Fruit fly (Drosophila melanogaster): Measurements from ENCODE around the gene RnpS1.
A peak's percentile ranks its signal among the peaks of the same experiment; 100 is the strongest.

Gene RnpS1

dm6 chr3R:9513052-9513420 lies 38.8 kb upstream of the RnpS1 start, which contains the start of the genes Ras85D and Rlb1 (continued):
- no peak for TF ChIP-seq B-H1 (GFP tag; IDR thresholded peaks at IDR 0.05)
- peak; percentile 76 for TF ChIP-seq CG7786 (GFP tag; optimal IDR thresholded peaks at IDR 0.05)
- TF ChIP-seq CG17802 (tag; optimal IDR thresholded peaks at IDR 0.05): peak; percentile 28
- TF ChIP-seq sima (GFP tag; optimal IDR thresholded peaks at IDR 0.05): no peak
- no peak for TF ChIP-seq tna (GFP tag; IDR thresholded peaks at IDR 0.05; ENCODE audit: partially characterized antibody)
- TF ChIP-seq pum (GFP tag; optimal IDR thresholded peaks at IDR 0.05): peak; percentile 77
- TF ChIP-seq cg (GFP tag; optimal IDR thresholded peaks at IDR 0.05): no peak
- TF ChIP-seq CG8388 (GFP tag; optimal IDR thresholded peaks at IDR 0.05): peak; percentile 29
- TF ChIP-seq Blimp-1 (GFP tag; optimal IDR thresholded peaks at IDR 0.05): no peak
- no peak for TF ChIP-seq CG11695 (GFP tag; IDR thresholded peaks at IDR 0.05)
- TF ChIP-seq slp2 (GFP tag; optimal IDR thresholded peaks at IDR 0.05): peak; percentile 39
- peak; percentile 37 for TF ChIP-seq CG10209 (GFP tag; optimal IDR thresholded peaks at IDR 0.05)
- TF ChIP-seq lola (GFP tag; optimal IDR thresholded peaks at IDR 0.05): peak in 1 of 3 experiments; percentile 57
- TF ChIP-seq CG12659 (GFP tag; optimal IDR thresholded peaks at IDR 0.05): peak; percentile 87
- no peak for TF ChIP-seq fd102C (GFP tag; optimal IDR thresholded peaks at IDR 0.05)
- no peak for TF ChIP-seq sna (GFP tag; IDR thresholded peaks at IDR 0.05; ENCODE audit: partially characterized antibody)
- no peak for TF ChIP-seq CG3847 (GFP tag; IDR thresholded peaks at IDR 0.05)
- no peak for TF ChIP-seq ase (GFP tag; IDR thresholded peaks at IDR 0.05)
- TF ChIP-seq CG16779 (GFP tag; IDR thresholded peaks at IDR 0.05): no peak
- no peak for TF ChIP-seq tio (GFP tag; optimal IDR thresholded peaks at IDR 0.05)
- TF ChIP-seq Adf1 (GFP tag; IDR thresholded peaks at IDR 0.05): no peak
- peak; percentile 59 for TF ChIP-seq NC2α (GFP tag; optimal IDR thresholded peaks at IDR 0.05)
- peak; percentile 81 for TF ChIP-seq CHES-1-like (GFP tag; optimal IDR thresholded peaks at IDR 0.05)
- TF ChIP-seq CG17912 (GFP tag; optimal IDR thresholded peaks at IDR 0.05): peak; percentile 60
- TF ChIP-seq CG4854 (GFP tag; optimal IDR thresholded peaks at IDR 0.05): peak; percentile 66
- peak in 1 of 2 experiments; percentile 56 for TF ChIP-seq bsh (GFP tag; optimal IDR thresholded peaks at IDR 0.05)
- peak; percentile 99 for TF ChIP-seq Ets65A (GFP tag)
- TF ChIP-seq Trl (optimal IDR thresholded peaks at IDR 0.05): no peak
- peak; percentile 73 for TF ChIP-seq Trl (GFP tag; optimal IDR thresholded peaks at IDR 0.05)
- no peak for TF ChIP-seq Poxn (GFP tag; IDR thresholded peaks at IDR 0.05)
- peak; percentile 68 for TF ChIP-seq Mad (GFP tag; optimal IDR thresholded peaks at IDR 0.05)
- TF ChIP-seq CG31224 (GFP tag; IDR thresholded peaks at IDR 0.05): no peak
- no peak for TF ChIP-seq gsb (GFP tag; IDR thresholded peaks at IDR 0.05)
- TF ChIP-seq ap (GFP tag; IDR thresholded peaks at IDR 0.05): no peak
- no peak for TF ChIP-seq CG6813 (GFP tag; optimal IDR thresholded peaks at IDR 0.05)
- TF ChIP-seq sisA (GFP tag; IDR thresholded peaks at IDR 0.05): no peak
- peak; percentile 8 for TF ChIP-seq zen (tag; optimal IDR thresholded peaks at IDR 0.05)
- TF ChIP-seq eyg (GFP tag; optimal IDR thresholded peaks at IDR 0.05): peak; percentile 42
- TF ChIP-seq wdn (GFP tag; IDR thresholded peaks at IDR 0.05): no peak
- no peak for TF ChIP-seq NFAT (GFP tag; IDR thresholded peaks at IDR 0.05)
- TF ChIP-seq esg (GFP tag; conservative IDR thresholded peaks at IDR 0.05): no peak
- no peak for TF ChIP-seq GATAe (GFP tag; conservative IDR thresholded peaks at IDR 0.05)
- peak; percentile 67 for TF ChIP-seq CG12942 (GFP tag; optimal IDR thresholded peaks at IDR 0.05)
- no peak for TF ChIP-seq CG14441 (GFP tag; IDR thresholded peaks at IDR 0.05)
- peak; percentile 20 for TF ChIP-seq CG17385 (GFP tag; optimal IDR thresholded peaks at IDR 0.05)
- peak; percentile 57 for TF ChIP-seq dmrt11E (tag; optimal IDR thresholded peaks at IDR 0.05)
- TF ChIP-seq chn (GFP tag; optimal IDR thresholded peaks at IDR 0.05): peak; percentile 76
- TF ChIP-seq grau (tag; optimal IDR thresholded peaks at IDR 0.05): peak; percentile 73
- no peak for TF ChIP-seq pan (optimal IDR thresholded peaks at IDR 0.05)
- TF ChIP-seq pan (GFP tag; optimal IDR thresholded peaks at IDR 0.05 in 1 of 2, IDR thresholded peaks at IDR 0.05 in 1 of 2): no peak
- peak; percentile 67 for TF ChIP-seq Ssrp (tag; optimal IDR thresholded peaks at IDR 0.05)
- peak; percentile 58 for TF ChIP-seq Bdp1 (GFP tag; optimal IDR thresholded peaks at IDR 0.05)
